Worm (Caenorhabditis elegans): Measurements from ENCODE around the gene syx-3.

syx-3 gene

DNA sequence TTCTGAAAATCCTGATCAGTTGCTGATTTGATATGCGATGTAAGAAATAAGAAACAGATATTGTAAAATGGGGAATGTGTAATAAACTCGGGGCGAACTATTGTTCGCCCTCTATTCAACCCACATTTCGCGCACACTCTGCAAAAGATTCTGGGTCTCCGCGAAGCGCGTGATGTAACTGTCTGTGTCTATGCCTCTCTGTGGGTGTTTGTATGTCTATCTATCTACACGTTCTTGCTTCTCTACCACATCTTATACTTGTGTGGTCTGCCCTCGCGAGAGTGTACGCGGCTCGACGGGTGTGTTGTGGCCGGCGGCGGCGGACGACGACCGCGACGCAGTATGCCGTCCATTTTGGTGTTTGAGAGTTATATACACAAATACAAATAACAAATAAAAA, 12.4 kb upstream of the syx-3 start (continued):
- peak; percentile 30 for TF ChIP-seq drap-1 (GFP tag; optimal IDR thresholded peaks at IDR 0.05)
- TF ChIP-seq bed-3 (GFP tag; optimal IDR thresholded peaks at IDR 0.05), result peak; percentile 46

DNA sequence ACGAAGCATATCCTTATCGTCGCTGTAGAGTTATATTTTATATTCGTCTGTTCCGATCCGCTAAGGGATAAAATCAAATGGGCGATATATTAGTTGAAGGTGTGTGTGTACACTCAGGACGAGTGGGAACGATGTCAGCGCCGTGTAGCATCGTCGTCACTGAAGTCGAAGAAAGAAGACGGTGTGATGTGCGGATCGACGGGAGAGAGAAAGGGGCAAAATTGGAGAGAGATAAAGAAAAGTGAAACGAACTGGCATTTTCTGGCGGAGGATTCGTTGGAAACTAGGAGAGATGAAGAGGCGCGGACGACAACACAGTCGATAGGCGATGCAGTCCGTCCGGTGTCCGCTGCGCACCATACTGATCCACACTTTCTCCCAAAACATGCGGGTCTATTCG, 10.9 kb upstream of the syx-3 start, which contains the start of gene C26B9.3:
Gene C26B9.3 (plus strand): TSS at position 343 of the 400 bp plus-strand sequence.
- TF ChIP-seq drap-1 (GFP tag; optimal IDR thresholded peaks at IDR 0.05), result no peak
- peak; percentile 64 for TF ChIP-seq ham-2 (GFP tag; optimal IDR thresholded peaks at IDR 0.05)
- TF ChIP-seq elt-1 (tag; optimal IDR thresholded peaks at IDR 0.05; ENCODE audit: borderline replicate concordance, insufficient read depth), result peak; percentile 5
- peak; percentile 87 for TF ChIP-seq blmp-1 (tag; optimal IDR thresholded peaks at IDR 0.05)

- TF ChIP-seq lin-32 (GFP tag; optimal IDR thresholded peaks at IDR 0.05) (no peak), zip-8 (tag; optimal IDR thresholded peaks at IDR 0.05) (no peak), mep-1 (tag; optimal IDR thresholded peaks at IDR 0.05) (no peak), unc-62 (GFP tag; optimal IDR thresholded peaks at IDR 0.05) (no peak), sptf-1 (tag; optimal IDR thresholded peaks at IDR 0.05) (no peak), ces-1 (GFP tag; optimal IDR thresholded peaks at IDR 0.05) (no peak), ceh-83 (GFP tag; optimal IDR thresholded peaks at IDR 0.05) (no peak), ham-2 (GFP tag; optimal IDR thresholded peaks at IDR 0.05) (no peak), elt-3 (tag; optimal IDR thresholded peaks at IDR 0.05) (no peak), ceh-39 (tag; optimal IDR thresholded peaks at IDR 0.05) (no peak), nhr-12 (tag; optimal IDR thresholded peaks at IDR 0.05) (no peak), nhr-76 (tag; optimal IDR thresholded peaks at IDR 0.05) (no peak), blmp-1 (tag; optimal IDR thresholded peaks at IDR 0.05) (no peak), cnd-1 (tag; optimal IDR thresholded peaks at IDR 0.05) (no peak), lsy-2 (tag; optimal IDR thresholded peaks at IDR 0.05) (no peak), unc-39 (tag; optimal IDR thresholded peaks at IDR 0.05) (no peak), mab-5 (tag; optimal IDR thresholded peaks at IDR 0.05) (no peak), nhr-237 (tag; optimal IDR thresholded peaks at IDR 0.05) (no peak), unc-120 (tag; optimal IDR thresholded peaks at IDR 0.05; ENCODE audit: poor library complexity, severe bottlenecking) (no peak)
Measured at ce11 chrX:5339357-5339756, 9.5 kb upstream of the syx-3 start.

DNA sequence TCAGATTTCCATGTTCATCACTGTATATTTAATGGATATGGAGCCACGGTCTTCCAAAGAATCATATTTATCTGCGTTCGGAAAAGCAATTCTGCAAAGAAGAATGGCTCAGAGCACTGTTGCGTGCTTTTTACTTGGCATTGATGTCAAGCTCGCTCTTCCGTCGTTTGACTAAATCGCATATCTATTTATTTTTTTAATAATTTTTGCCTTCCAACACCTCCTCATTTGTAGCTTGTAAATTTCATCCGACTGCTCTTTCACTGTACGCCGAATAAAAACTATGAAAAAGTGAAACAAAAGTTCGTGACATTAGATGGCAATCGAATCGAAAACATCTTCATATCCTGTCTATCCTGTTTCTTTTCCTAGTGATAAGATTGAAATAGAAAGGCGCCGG, 9.0 kb upstream of the syx-3 start, which contains the start of gene C26B9.2:
Gene C26B9.2 (plus strand): TSS at position 301 of the 400 bp plus-strand sequence.
- no peak for TF ChIP-seq unc-120 (tag; optimal IDR thresholded peaks at IDR 0.05; ENCODE audit: poor library complexity, severe bottlenecking)
- no peak for TF ChIP-seq cnd-1 (tag; optimal IDR thresholded peaks at IDR 0.05)
- TF ChIP-seq mls-2 (tag; optimal IDR thresholded peaks at IDR 0.05), result no peak
- TF ChIP-seq nhr-237 (tag; optimal IDR thresholded peaks at IDR 0.05), result no peak
- no peak for TF ChIP-seq ham-2 (GFP tag; optimal IDR thresholded peaks at IDR 0.05)
- TF ChIP-seq sem-2 (GFP tag; optimal IDR thresholded peaks at IDR 0.05), result no peak
- no peak for TF ChIP-seq tbx-8 (GFP tag; optimal IDR thresholded peaks at IDR 0.05)
- TF ChIP-seq lin-32 (GFP tag; optimal IDR thresholded peaks at IDR 0.05), result no peak
- no peak for TF ChIP-seq elt-1 (tag; optimal IDR thresholded peaks at IDR 0.05; ENCODE audit: borderline replicate concordance, insufficient read depth)
- TF ChIP-seq ceh-43 (GFP tag; optimal IDR thresholded peaks at IDR 0.05), result no peak
- no peak for TF ChIP-seq mab-5 (tag; optimal IDR thresholded peaks at IDR 0.05)
- no peak for TF ChIP-seq bed-3 (GFP tag; optimal IDR thresholded peaks at IDR 0.05)
- no peak for TF ChIP-seq blmp-1 (tag; optimal IDR thresholded peaks at IDR 0.05)
- no peak for TF ChIP-seq pha-4 (tag; optimal IDR thresholded peaks at IDR 0.05)
- no peak for TF ChIP-seq sptf-1 (tag; optimal IDR thresholded peaks at IDR 0.05)
- TF ChIP-seq flh-1 (GFP tag; optimal IDR thresholded peaks at IDR 0.05), result no peak
- no peak for TF ChIP-seq ztf-11 (tag; optimal IDR thresholded peaks at IDR 0.05)
- TF ChIP-seq nhr-76 (tag; optimal IDR thresholded peaks at IDR 0.05), result no peak
- no peak for TF ChIP-seq mep-1 (tag; optimal IDR thresholded peaks at IDR 0.05)
- TF ChIP-seq nhr-2 (tag; optimal IDR thresholded peaks at IDR 0.05), result no peak

ce11 chrX:5342007-5342406, 6.9 kb upstream of the syx-3 start, which contains the start of gene C26B9.7:
Gene C26B9.7, plus strand, starts transcription at chrX:5342307.
- TF ChIP-seq bed-3 (GFP tag; optimal IDR thresholded peaks at IDR 0.05) (no peak), mls-2 (tag; optimal IDR thresholded peaks at IDR 0.05) (no peak), nhr-76 (tag; optimal IDR thresholded peaks at IDR 0.05) (no peak), ham-2 (GFP tag; optimal IDR thresholded peaks at IDR 0.05) (no peak), nhr-237 (tag; optimal IDR thresholded peaks at IDR 0.05) (no peak), lsy-2 (tag; optimal IDR thresholded peaks at IDR 0.05) (no peak), mep-1 (tag; optimal IDR thresholded peaks at IDR 0.05) (no peak), ceh-43 (GFP tag; optimal IDR thresholded peaks at IDR 0.05) (no peak), ceh-39 (tag; optimal IDR thresholded peaks at IDR 0.05) (no peak), unc-62 (GFP tag; optimal IDR thresholded peaks at IDR 0.05) (no peak), zip-8 (tag; optimal IDR thresholded peaks at IDR 0.05) (no peak), lin-13 (tag; optimal IDR thresholded peaks at IDR 0.05) (no peak), flh-1 (GFP tag; optimal IDR thresholded peaks at IDR 0.05) (no peak)
